Fruit fly (Drosophila melanogaster) whole organism: ENCODE results near the gene Ocrl.

ENCODE experiments used
- CG8478 ChIP-seq: fragments of >200 bp; optimal IDR thresholded peaks from 2 replicates; lab custom pipeline; 2018; ENCODE audit warnings: inconsistent platforms
- Dll ChIP-seq: fragments of >200 bp; optimal IDR thresholded peaks from 2 replicates; lab custom pipeline; 2017
- EcR ChIP-seq, 2 experiments: fragments of >200 bp; optimal IDR thresholded peaks; 2 replicates each; lab custom pipeline; 2017; ENCODE audit warnings: missing biosample characterization in 2 of 2, missing genetic modification characterization in 2 of 2, missing genetic modification reagents in 2 of 2
- pan ChIP-seq: fragments of >200 bp; optimal IDR thresholded peaks from 2 replicates; lab custom pipeline; 2017
- psq ChIP-seq: fragments of >200 bp; optimal IDR thresholded peaks from 2 replicates; lab custom pipeline; 2017
- usp ChIP-seq: fragments of >200 bp; optimal IDR thresholded peaks from 2 replicates; lab custom pipeline; 2017; ENCODE audit warnings: missing biosample characterization, missing genetic modification characterization, mixed read lengths

DNA sequence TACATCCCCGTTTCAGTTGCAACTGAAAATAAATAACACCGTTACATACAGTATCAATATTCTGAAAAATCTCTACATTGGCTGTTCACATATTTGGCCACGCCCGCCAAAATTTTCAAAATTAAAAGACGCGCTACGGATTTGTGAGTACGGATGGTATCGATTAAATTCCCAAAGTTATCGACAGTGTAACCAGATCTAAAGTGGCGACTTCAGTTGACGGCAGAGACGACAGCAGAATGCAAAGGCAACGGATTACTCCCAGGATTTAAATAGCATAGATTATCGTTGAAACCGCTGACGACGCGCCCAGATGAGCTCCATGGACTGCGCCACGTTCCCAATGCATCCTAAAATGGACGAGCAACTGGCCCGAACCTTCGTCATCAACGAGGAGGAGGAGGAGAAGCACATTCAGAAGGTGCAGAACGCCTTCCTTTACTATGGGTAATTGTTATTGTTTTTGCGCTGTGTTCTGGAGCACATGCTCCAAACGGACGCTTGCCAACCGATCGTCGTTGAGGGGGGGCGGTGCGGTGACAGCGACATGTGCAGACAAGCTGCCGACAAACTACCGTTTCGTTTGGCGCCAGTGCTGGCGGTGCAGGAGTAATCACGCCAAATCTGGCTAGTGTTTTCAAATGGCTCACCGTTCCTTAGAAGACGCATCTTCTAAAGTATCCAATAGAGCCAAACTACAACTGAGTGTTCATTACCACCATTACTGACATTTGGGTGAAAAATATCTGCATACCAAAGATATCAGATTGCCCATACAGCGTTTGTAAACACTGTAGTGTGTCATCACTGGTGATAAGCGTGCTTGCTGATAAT, 4.9 kb downstream of the Ocrl start, which contains the start of gene CG11596:
- TF ChIP-seq pan (lab: Kevin White, UChicago) (no peak), usp (no peak), psq (no peak), Dll (lab: Kevin White, UChicago) (no peak), CG8478 (no peak), EcR (GFP tag; optimal IDR thresholded peaks at IDR 0.05; lab: Kevin White, UChicago) (no peak)
